Worm (Caenorhabditis elegans) whole organism, young adult: ENCODE results near the gene B0228.9.

ENCODE experiments used
- B0261.1 ChIP-seq: sonication (generic microtip); optimal IDR thresholded peaks from 2 replicates; lab custom pipeline; 2016; ENCODE audit warnings: mild to moderate bottlenecking, missing genetic modification characterization, moderate library complexity, missing compliant biosample characterization
- F33H1.4 ChIP-seq: fragments of 200-800 bp; sonication (Bioruptor generic); IDR thresholded peaks from 2 replicates; pipeline ENCODE4 v1.3.6; 2022; ENCODE audit warnings: missing genetic modification reagents, missing genetic modification characterization, missing compliant biosample characterization
- F49E8.2 ChIP-seq: sonication (generic microtip); optimal IDR thresholded peaks from 3 replicates; lab custom pipeline; 2017; ENCODE audit warnings: missing genetic modification characterization, mild to moderate bottlenecking, missing compliant biosample characterization, antibody characterized with exemption, moderate library complexity; ENCODE audit not compliant: insufficient read depth
- F52B5.7 ChIP-seq: sonication (generic microtip); optimal IDR thresholded peaks from 2 replicates; lab custom pipeline; 2016; ENCODE audit warnings: mild to moderate bottlenecking, missing genetic modification characterization, missing compliant biosample characterization
- K11D2.4 ChIP-seq: fragments of 200-800 bp; sonication (Bioruptor generic); IDR thresholded peaks from 2 replicates; pipeline ENCODE4 v1.3.6; 2022; ENCODE audit warnings: missing genetic modification reagents, missing genetic modification characterization, missing compliant biosample characterization
- T07F8.4 ChIP-seq: sonication (generic microtip); optimal IDR thresholded peaks from 2 replicates; lab custom pipeline; 2016; ENCODE audit warnings: mild to moderate bottlenecking, missing genetic modification characterization, moderate library complexity, missing compliant biosample characterization
- T26A5.8 ChIP-seq: sonication (generic microtip); optimal IDR thresholded peaks from 2 replicates; lab custom pipeline; 2016; ENCODE audit warnings: missing genetic modification characterization, missing compliant biosample characterization
- ZK185.1 ChIP-seq: sonication (generic microtip); optimal IDR thresholded peaks from 2 replicates; lab custom pipeline; 2016; ENCODE audit warnings: mild to moderate bottlenecking, missing genetic modification characterization, missing compliant biosample characterization; ENCODE audit not compliant: poor library complexity, severe bottlenecking
- akir-1 ChIP-seq: fragments of 200-800 bp; sonication (Bioruptor generic); optimal IDR thresholded peaks from 2 replicates; lab custom pipeline; 2018; ENCODE audit warnings: mild to moderate bottlenecking, missing genetic modification characterization, moderate library complexity, missing compliant biosample characterization
- attf-5 ChIP-seq: fragments of 200-800 bp; sonication (Bioruptor generic); optimal IDR thresholded peaks from 2 replicates; lab custom pipeline; 2018; ENCODE audit warnings: mild to moderate bottlenecking, missing genetic modification characterization, missing compliant biosample characterization
- cebp-1 ChIP-seq, 2 experiments: fragments of 200-800 bp in 1 of 2; sonication (Bioruptor generic) in 1 of 2; sonication (generic microtip) in 1 of 2; IDR thresholded peaks in 1 of 2; optimal IDR thresholded peaks in 1 of 2; 2 replicates each; pipeline versions ENCODE4 v1.3.6 to Lab custom; 2017 to 2022; ENCODE audit warnings: missing compliant biosample characterization in 2 of 2, missing genetic modification characterization in 2 of 2, mild to moderate bottlenecking in 1 of 2, missing genetic modification reagents in 1 of 2, moderate library complexity in 1 of 2
- ceh-40 ChIP-seq: fragments of 200-800 bp; sonication (Bioruptor generic); IDR thresholded peaks from 2 replicates; pipeline ENCODE4 v1.3.6; 2022; ENCODE audit warnings: missing genetic modification characterization, missing compliant biosample characterization
- ceh-79 ChIP-seq: sonication (generic microtip); optimal IDR thresholded peaks from 2 replicates; lab custom pipeline; 2017; ENCODE audit warnings: mild to moderate bottlenecking, missing genetic modification characterization, missing compliant biosample characterization
- ceh-91 ChIP-seq: fragments of 200-800 bp; sonication (Bioruptor generic); IDR thresholded peaks from 2 replicates; pipeline ENCODE4 v1.3.6; 2022; ENCODE audit warnings: missing genetic modification reagents, missing genetic modification characterization, missing compliant biosample characterization
- chd-7 ChIP-seq: sonication (generic microtip); optimal IDR thresholded peaks from 2 replicates; lab custom pipeline; 2016; ENCODE audit warnings: mild to moderate bottlenecking, missing genetic modification characterization, moderate library complexity, missing compliant biosample characterization
- dox-1 ChIP-seq: fragments of 200-800 bp; sonication (Bioruptor generic); IDR thresholded peaks from 2 replicates; pipeline ENCODE4 v1.3.6; 2022; ENCODE audit warnings: missing genetic modification reagents, missing genetic modification characterization, missing compliant biosample characterization
- dpl-1 ChIP-seq: fragments of 150-350 bp; optimal IDR thresholded peaks from 2 replicates; lab custom pipeline; 2014; ENCODE audit warnings: missing biosample characterization, missing genetic modification reagents, missing genetic modification characterization
- egrh-3 ChIP-seq: fragments of 200-800 bp; sonication (Bioruptor generic); IDR thresholded peaks from 2 replicates; pipeline ENCODE4 v1.3.6; 2022; ENCODE audit warnings: missing genetic modification reagents, missing genetic modification characterization, missing compliant biosample characterization
- fkh-3 ChIP-seq: sonication (generic microtip); optimal IDR thresholded peaks from 2 replicates; lab custom pipeline; 2016; ENCODE audit warnings: mild to moderate bottlenecking, missing genetic modification characterization, missing compliant biosample characterization
- hlh-26 ChIP-seq: fragments of 200-800 bp; sonication (Bioruptor generic); conservative IDR thresholded peaks from 2 replicates; pipeline ENCODE4 v1.3.6; 2022; ENCODE audit warnings: missing genetic modification reagents, missing genetic modification characterization, missing compliant biosample characterization
- hmg-1.2 ChIP-seq: fragments of 200-800 bp; sonication (Bioruptor generic); IDR thresholded peaks from 2 replicates; pipeline ENCODE4 v1.3.6; 2022; ENCODE audit warnings: missing genetic modification reagents, missing genetic modification characterization, missing compliant biosample characterization
- hrde-1 ChIP-seq: sonication (generic microtip); optimal IDR thresholded peaks from 2 replicates; lab custom pipeline; 2016; ENCODE audit warnings: missing genetic modification characterization, mild to moderate bottlenecking, missing compliant biosample characterization, moderate library complexity, missing genotype, missing genetic modification reagents, borderline replicate concordance
- lin-26 ChIP-seq: fragments of 200-800 bp; sonication (Bioruptor generic); IDR thresholded peaks from 2 replicates; pipeline ENCODE4 v1.3.6; 2022; ENCODE audit warnings: missing genetic modification reagents, missing genetic modification characterization, missing compliant biosample characterization
- lsl-1 ChIP-seq: fragments of 200-800 bp; sonication (Bioruptor generic); optimal IDR thresholded peaks from 2 replicates; lab custom pipeline; 2018; ENCODE audit warnings: mild to moderate bottlenecking, missing genetic modification characterization, moderate library complexity, missing compliant biosample characterization
- madf-3 ChIP-seq: fragments of 200-800 bp; sonication (Bioruptor generic); IDR thresholded peaks from 2 replicates; pipeline ENCODE4 v1.3.6; 2022; ENCODE audit warnings: missing genetic modification reagents, missing genetic modification characterization, missing compliant biosample characterization
- nhr-120 ChIP-seq: fragments of 200-800 bp; sonication (Bioruptor generic); IDR thresholded peaks from 2 replicates; pipeline ENCODE4 v1.3.6; 2022; ENCODE audit warnings: missing genetic modification characterization, missing compliant biosample characterization
- pha-4 ChIP-seq: fragments of 150-350 bp; sonication (generic microtip); optimal IDR thresholded peaks from 2 replicates; lab custom pipeline; 2014; ENCODE audit warnings: missing biosample characterization, missing genetic modification reagents, missing genetic modification characterization
- rec-8 ChIP-seq, 2 experiments: sonication (generic microtip); optimal IDR thresholded peaks; 2 replicates each; lab custom pipeline; 2016; ENCODE audit warnings: mild to moderate bottlenecking in 2 of 2, missing genetic modification characterization in 2 of 2, missing genetic modification reagents in 2 of 2, missing genotype in 2 of 2, missing biosample characterization in 1 of 2, missing compliant biosample characterization in 1 of 2, moderate library complexity in 1 of 2
- rpc-1 ChIP-seq, 2 experiments: fragments of 150-350 bp in 1 of 2; sonication (generic microtip) in 1 of 2; optimal IDR thresholded peaks; 2 replicates each; lab custom pipeline; 2014 to 2018; ENCODE audit warnings: missing biosample characterization in 1 of 2, missing genetic modification characterization in 1 of 2, missing genetic modification reagents in 1 of 2, missing genotype in 1 of 2
- sea-2 ChIP-seq: fragments of 200-800 bp; sonication (Bioruptor generic); IDR thresholded peaks from 2 replicates; pipeline ENCODE4 v1.3.6; 2022; ENCODE audit warnings: missing genetic modification characterization, missing compliant biosample characterization
- snpc-1.1 ChIP-seq: sonication (generic microtip); optimal IDR thresholded peaks from 2 replicates; lab custom pipeline; 2017; ENCODE audit warnings: missing genetic modification characterization, mild to moderate bottlenecking, missing compliant biosample characterization, antibody characterized with exemption, moderate library complexity, missing genotype, missing genetic modification reagents; ENCODE audit not compliant: insufficient read depth
- snpc-1.3 ChIP-seq: sonication (generic microtip); optimal IDR thresholded peaks from 2 replicates; lab custom pipeline; 2017; ENCODE audit warnings: missing genetic modification characterization, mild to moderate bottlenecking, missing compliant biosample characterization, antibody characterized with exemption, moderate library complexity, missing genotype, missing genetic modification reagents; ENCODE audit not compliant: insufficient read depth
- snpc-4 ChIP-seq, 5 experiments: fragments of 150-350 bp in 1 of 5; sonication (generic microtip) in 4 of 5; optimal IDR thresholded peaks; 2 replicates each; lab custom pipeline; 2014 to 2018; ENCODE audit warnings: missing genetic modification characterization in 5 of 5, missing biosample characterization in 3 of 5, antibody characterized with exemption in 2 of 5, mild to moderate bottlenecking in 2 of 5, missing compliant biosample characterization in 2 of 5, missing genotype in 2 of 5, moderate library complexity in 2 of 5, missing genetic modification reagents in 1 of 5
- sptf-2 ChIP-seq: fragments of 200-800 bp; sonication (Bioruptor generic); optimal IDR thresholded peaks from 2 replicates; lab custom pipeline; 2018; ENCODE audit warnings: mild to moderate bottlenecking, missing genetic modification characterization, missing compliant biosample characterization
- tbx-9 ChIP-seq: sonication (generic microtip); optimal IDR thresholded peaks from 2 replicates; lab custom pipeline; 2016; ENCODE audit warnings: borderline replicate concordance, missing genetic modification characterization, inconsistent platforms, missing compliant biosample characterization
- zfh-2 ChIP-seq: fragments of 200-800 bp; sonication (Bioruptor generic); conservative IDR thresholded peaks from 2 replicates; pipeline ENCODE4 v1.3.6; 2022; ENCODE audit warnings: missing genetic modification reagents, missing genetic modification characterization, missing compliant biosample characterization
- ztf-25 ChIP-seq: fragments of 200-800 bp; sonication (Bioruptor generic); IDR thresholded peaks from 2 replicates; pipeline ENCODE4 v1.3.6; 2022; ENCODE audit warnings: missing genetic modification reagents, missing genetic modification characterization, missing compliant biosample characterization
- ztf-26 ChIP-seq: sonication (generic microtip); optimal IDR thresholded peaks from 2 replicates; lab custom pipeline; 2017; ENCODE audit warnings: missing genetic modification characterization, missing compliant biosample characterization

The B0228.9 gene

ce11 chrII:7755116-7755571 is 8.3 kb downstream of the B0228.9 start, which contains the start of the genes B0228.6 and B0228.1:
Gene B0228.6, minus strand, starts transcription at chrII:7755166.
Gene B0228.1, plus strand, starts transcription at chrII:7755343.
- no peak for TF ChIP-seq B0261.1
- TF ChIP-seq akir-1: no peak
- no peak for TF ChIP-seq snpc-4 (GFP tag; optimal IDR thresholded peaks at IDR 0.05; lab: Kevin White, UChicago)
- TF ChIP-seq snpc-4 (tag; optimal IDR thresholded peaks at IDR 0.05; lab: Kevin White, UChicago): no peak
- TF ChIP-seq ceh-40: no peak
- TF ChIP-seq sea-2: no peak
- no peak for TF ChIP-seq fkh-3 (tag; lab: Kevin White, UChicago)
- TF ChIP-seq F49E8.2 (tag; lab: Kevin White, UChicago): no peak
- TF ChIP-seq, all 124 proteins: peak for 0

- TF ChIP-seq F33H1.4 (no peak), nhr-120 (no peak), attf-5 (no peak), ztf-26 (no peak), pha-4 (tag; lab: Kevin White, UChicago) (no peak), egrh-3 (no peak), chd-7 (tag; lab: Kevin White, UChicago) (no peak), rpc-1 (optimal IDR thresholded peaks at IDR 0.05; lab: Kevin White, UChicago) (no peak), rpc-1 (tag; optimal IDR thresholded peaks at IDR 0.05; lab: Kevin White, UChicago) (no peak), snpc-1.3 (tag; lab: Kevin White, UChicago) (no peak), K11D2.4 (GFP tag; lab: Robert Waterston, UW) (no peak)
- TF ChIP-seq, all 124 proteins: peak for 0
Observed at ce11 chrII:7753500-7753899, 10.0 kb downstream of the B0228.9 start, which contains the start of gene trx-1. Gene trx-1, minus strand, starts transcription at chrII:7753600.

- no peak for TF ChIP-seq ztf-25 (GFP tag; lab: Robert Waterston, UW)
- TF ChIP-seq hlh-26 (GFP tag; lab: Robert Waterston, UW): no peak
- TF ChIP-seq snpc-1.3 (tag; lab: Kevin White, UChicago): no peak
- no peak for TF ChIP-seq lsl-1 (GFP tag; lab: Kevin White, UChicago)
Observed at ce11 chrII:7736725-7737124, 26.7 kb downstream of the B0228.9 start.

- TF ChIP-seq hrde-1 (tag; lab: Kevin White, UChicago): no peak
Observed at ce11 chrII:7724603-7725002, 38.9 kb downstream of the B0228.9 start, which contains the start of gene cpna-2. Gene cpna-2, plus strand, starts transcription at chrII:7724903.

- TF ChIP-seq zfh-2 (peak; percentile 60), B0261.1 (no peak)
Observed at ce11 chrII:7722784-7723183, 40.7 kb downstream of the B0228.9 start.

- TF ChIP-seq T07F8.4 (no peak), rec-8 (tag; optimal IDR thresholded peaks at IDR 0.05; lab: Kevin White, UChicago) (no peak), lin-26 (no peak), T26A5.8 (tag; lab: Kevin White, UChicago) (no peak), ceh-91 (GFP tag; lab: Robert Waterston, UW) (no peak), sptf-2 (GFP tag; lab: Kevin White, UChicago) (no peak), madf-3 (GFP tag; lab: Robert Waterston, UW) (no peak), tbx-9 (no peak), egrh-3 (no peak), F52B5.7 (tag; lab: Kevin White, UChicago) (no peak), hmg-1.2 (GFP tag; lab: Robert Waterston, UW) (no peak), ZK185.1 (tag; lab: Kevin White, UChicago) (no peak), hlh-26 (GFP tag; lab: Robert Waterston, UW) (no peak), dox-1 (GFP tag; lab: Robert Waterston, UW) (no peak), cebp-1 (GFP tag; IDR thresholded peaks at IDR 0.05; lab: Robert Waterston, UW) (no peak), cebp-1 (tag; optimal IDR thresholded peaks at IDR 0.05; lab: Kevin White, UChicago) (no peak), snpc-1.1 (no peak), ceh-79 (no peak), ztf-26 (no peak), dpl-1 (GFP tag; lab: Kevin White, UChicago) (no peak)
Observed at ce11 chrII:7720479-7720878, 43.0 kb downstream of the B0228.9 start.
